Fruit fly (Drosophila melanogaster): ENCODE data around the gene CG3719.

CG3719 gene

dm6 chrX:1388148-1388703 lies 7.9 kb upstream of the CG3719 start (continued):
- TF ChIP-seq tap (tag; optimal IDR thresholded peaks at IDR 0.05) (no peak), insv (GFP tag; optimal IDR thresholded peaks at IDR 0.05) (no peak), CG8388 (GFP tag; optimal IDR thresholded peaks at IDR 0.05) (no peak), CG31365 (tag; optimal IDR thresholded peaks at IDR 0.05) (no peak), CG43689 (GFP tag; IDR thresholded peaks at IDR 0.05) (no peak), CG7786 (GFP tag; optimal IDR thresholded peaks at IDR 0.05) (no peak), HLH54F (GFP tag; optimal IDR thresholded peaks at IDR 0.05) (no peak), abd-A (tag; optimal IDR thresholded peaks at IDR 0.05) (no peak), Bteb2 (GFP tag; optimal IDR thresholded peaks at IDR 0.05) (no peak), nom (GFP tag; optimal IDR thresholded peaks at IDR 0.05) (peak; percentile 48), CG8359 (GFP tag; optimal IDR thresholded peaks at IDR 0.05; ENCODE audit: borderline replicate concordance) (no peak), CG9727 (GFP tag; optimal IDR thresholded peaks at IDR 0.05) (no peak), chinmo (GFP tag; IDR thresholded peaks at IDR 0.05; ENCODE audit: partially characterized antibody) (0 out of 4 replicates have a peak, but pooled peaks have one; percentile 30), Six4 (GFP tag; optimal IDR thresholded peaks at IDR 0.05) (no peak), PHDP (tag; optimal IDR thresholded peaks at IDR 0.05) (peak; percentile 8), CG4404 (GFP tag; IDR thresholded peaks at IDR 0.05) (no peak), Dad (GFP tag; optimal IDR thresholded peaks at IDR 0.05) (no peak), Rfx (GFP tag; IDR thresholded peaks at IDR 0.05) (no peak), Atf-2 (GFP tag; optimal IDR thresholded peaks at IDR 0.05) (no peak), Aef1 (GFP tag; IDR thresholded peaks at IDR 0.05) (peak; percentile 38; the same call in 1 of the 3 replicates), CG10959 (GFP tag; IDR thresholded peaks at IDR 0.05) (no peak), ttk (GFP tag; IDR thresholded peaks at IDR 0.05) (no peak), Dek (tag; optimal IDR thresholded peaks at IDR 0.05) (no peak), CG8478 (optimal IDR thresholded peaks at IDR 0.05) (no peak), CG15269 (tag; optimal IDR thresholded peaks at IDR 0.05) (no peak), CG17361 (GFP tag; IDR thresholded peaks at IDR 0.05) (no peak), CG17385 (GFP tag; optimal IDR thresholded peaks at IDR 0.05) (peak; percentile 73), CG8765 (GFP tag; IDR thresholded peaks at IDR 0.05) (no peak), pum (GFP tag; optimal IDR thresholded peaks at IDR 0.05) (no peak), HLH4C (GFP tag; IDR thresholded peaks at IDR 0.05; ENCODE audit: partially characterized antibody) (no peak), HHEX (GFP tag; optimal IDR thresholded peaks at IDR 0.05) (no peak), ab (GFP tag; optimal IDR thresholded peaks at IDR 0.05) (no peak), CG6854 (GFP tag; optimal IDR thresholded peaks at IDR 0.05) (no peak), odd (GFP tag; optimal IDR thresholded peaks at IDR 0.05) (no peak), klu (GFP tag; IDR thresholded peaks at IDR 0.05) (no peak), Trl (optimal IDR thresholded peaks at IDR 0.05) (peak; percentile 81 to 86), Trl (GFP tag; optimal IDR thresholded peaks at IDR 0.05) (no peak), usp (GFP tag; optimal IDR thresholded peaks at IDR 0.05) (no peak), Deaf1 (tag; optimal IDR thresholded peaks at IDR 0.05) (peak; percentile 79), Lpt (GFP tag; optimal IDR thresholded peaks at IDR 0.05) (peak; percentile 70), CkIIα-i1 (GFP tag; IDR thresholded peaks at IDR 0.05) (no peak), Myb (GFP tag; optimal IDR thresholded peaks at IDR 0.05) (no peak), Oli (tag; optimal IDR thresholded peaks at IDR 0.05) (no peak), NFAT (GFP tag; IDR thresholded peaks at IDR 0.05) (no peak), sr (GFP tag; IDR thresholded peaks at IDR 0.05) (no peak), Neu2 (GFP tag; optimal IDR thresholded peaks at IDR 0.05; ENCODE audit: borderline replicate concordance) (no peak), az2 (GFP tag; optimal IDR thresholded peaks at IDR 0.05) (no peak), hbn (GFP tag; IDR thresholded peaks at IDR 0.05; ENCODE audit: partially characterized antibody) (no peak), CG14710 (tag; optimal IDR thresholded peaks at IDR 0.05) (no peak), sqz (GFP tag; optimal IDR thresholded peaks at IDR 0.05) (no peak), CG12219 (GFP tag; optimal IDR thresholded peaks at IDR 0.05) (no peak), CG10267 (tag; optimal IDR thresholded peaks at IDR 0.05) (no peak)

Data from whole organism, embryonic.